Fruit fly (Drosophila melanogaster) whole organism, embryonic: ENCODE data around the gene CG33932.

Experiments
- B-H1 ChIP-seq: fragments of 200-800 bp; sonication (Bioruptor generic); IDR thresholded peaks from 3 replicates; pipeline ENCODE4 v1.3.6; 2022; ENCODE audit warnings: missing biosample characterization, missing genetic modification characterization
- B-H2 ChIP-seq: fragments of 200-800 bp; sonication (Bioruptor generic); optimal IDR thresholded peaks from 2 replicates; lab custom pipeline; 2018; ENCODE audit warnings: missing biosample characterization, mild to moderate bottlenecking, missing genetic modification characterization
- CG10543 ChIP-seq: fragments of 200-800 bp; sonication (Bioruptor generic); optimal IDR thresholded peaks from 3 replicates; lab custom pipeline; 2017; ENCODE audit warnings: missing biosample characterization, mild to moderate bottlenecking, missing genetic modification characterization, moderate library complexity
- CG11723 ChIP-seq: fragments of 200-800 bp; sonication (Bioruptor generic); optimal IDR thresholded peaks from 2 replicates; lab custom pipeline; 2017; ENCODE audit warnings: missing biosample characterization, mild to moderate bottlenecking, missing genetic modification characterization
- CG12299 ChIP-seq: fragments of 200-800 bp; sonication (Bioruptor generic); optimal IDR thresholded peaks from 2 replicates; lab custom pipeline; 2018; ENCODE audit warnings: missing biosample characterization, mild to moderate bottlenecking, missing genetic modification characterization
- CG13624 ChIP-seq: fragments of 200-800 bp; sonication (Bioruptor generic); optimal IDR thresholded peaks from 2 replicates; lab custom pipeline; 2016; ENCODE audit warnings: missing biosample characterization, missing genetic modification characterization
- CG13775 ChIP-seq: fragments of 200-800 bp; sonication (Bioruptor generic); optimal IDR thresholded peaks from 3 replicates; lab custom pipeline; 2017; ENCODE audit warnings: missing biosample characterization, mild to moderate bottlenecking, missing genetic modification characterization
- CG1603 ChIP-seq: fragments of 200-800 bp; sonication (Bioruptor generic); optimal IDR thresholded peaks from 2 replicates; lab custom pipeline; 2019; ENCODE audit warnings: missing biosample characterization, mild to moderate bottlenecking, missing genetic modification characterization, moderate library complexity
- CG16779 ChIP-seq: fragments of 200-800 bp; sonication (Bioruptor generic); IDR thresholded peaks from 2 replicates; pipeline ENCODE4 v1.3.6; 2022; ENCODE audit warnings: missing biosample characterization, missing genetic modification characterization
- CG18011 ChIP-seq: fragments of 200-800 bp; sonication (Bioruptor generic); optimal IDR thresholded peaks from 2 replicates; lab custom pipeline; 2017; ENCODE audit warnings: missing biosample characterization, missing genetic modification characterization, mild to moderate bottlenecking, moderate library complexity, missing genotype
- CG1832 ChIP-seq: fragments of 200-800 bp; sonication (Bioruptor generic); optimal IDR thresholded peaks from 2 replicates; lab custom pipeline; 2017; ENCODE audit warnings: missing biosample characterization, mild to moderate bottlenecking, missing genetic modification characterization, inconsistent platforms
- CG2120 ChIP-seq: fragments of 200-800 bp; sonication (Bioruptor generic); optimal IDR thresholded peaks from 3 replicates; lab custom pipeline; 2016; ENCODE audit warnings: missing biosample characterization, missing genetic modification characterization
- CG32532 ChIP-seq: fragments of 200-800 bp; sonication (Bioruptor generic); IDR thresholded peaks from 2 replicates; pipeline ENCODE4 v1.3.6; 2022; ENCODE audit warnings: missing biosample characterization, missing genetic modification characterization
- CG34422 ChIP-seq: fragments of 200-800 bp; sonication (Bioruptor generic); IDR thresholded peaks from 3 replicates; pipeline ENCODE4 v1.3.6; 2022; ENCODE audit warnings: missing biosample characterization, missing genetic modification characterization
- CG4328 ChIP-seq: fragments of 200-800 bp; sonication (Bioruptor generic); optimal IDR thresholded peaks from 3 replicates; lab custom pipeline; 2017; ENCODE audit warnings: missing biosample characterization, missing genetic modification reagents, missing genetic modification characterization
- CG4617 ChIP-seq: fragments of 200-800 bp; sonication (Bioruptor generic); optimal IDR thresholded peaks from 3 replicates; lab custom pipeline; 2016; ENCODE audit warnings: missing biosample characterization, missing genetic modification characterization, borderline replicate concordance
- CG6254 ChIP-seq: fragments of 200-800 bp; sonication (Bioruptor generic); optimal IDR thresholded peaks from 3 replicates; lab custom pipeline; 2017; ENCODE audit warnings: mild to moderate bottlenecking, missing biosample characterization, missing genetic modification reagents, missing genetic modification characterization
- CG6765 ChIP-seq: fragments of 200-800 bp; sonication (Bioruptor generic); optimal IDR thresholded peaks from 3 replicates; lab custom pipeline; 2017; ENCODE audit warnings: missing biosample characterization, mild to moderate bottlenecking, missing genetic modification characterization
- CG7372 ChIP-seq: fragments of 200-800 bp; sonication (Bioruptor generic); IDR thresholded peaks from 2 replicates; pipeline ENCODE4 v1.3.6; 2022; ENCODE audit warnings: missing biosample characterization, missing genetic modification characterization
- CG8359 ChIP-seq: fragments of 200-800 bp; sonication (Bioruptor generic); optimal IDR thresholded peaks from 2 replicates; lab custom pipeline; 2017; ENCODE audit warnings: missing biosample characterization, mild to moderate bottlenecking, missing genetic modification characterization, borderline replicate concordance
- CG9609 ChIP-seq: fragments of 200-800 bp; sonication (Bioruptor generic); optimal IDR thresholded peaks from 3 replicates; lab custom pipeline; 2016; ENCODE audit warnings: missing biosample characterization, missing genetic modification characterization
- CG9797 ChIP-seq: fragments of 200-800 bp; sonication (Bioruptor generic); optimal IDR thresholded peaks from 3 replicates; lab custom pipeline; 2018; ENCODE audit warnings: missing biosample characterization, mild to moderate bottlenecking, missing genetic modification characterization
- Dad ChIP-seq: fragments of 200-800 bp; sonication (Bioruptor generic); optimal IDR thresholded peaks from 3 replicates; lab custom pipeline; 2016; ENCODE audit warnings: missing biosample characterization, missing genetic modification characterization
- Deaf1 ChIP-seq: fragments of 200-800 bp; optimal IDR thresholded peaks from 3 replicates; lab custom pipeline; 2019; ENCODE audit warnings: missing biosample characterization, mild to moderate bottlenecking, missing genetic modification characterization, moderate library complexity
- Dip2 ChIP-seq: fragments of 200-800 bp; sonication (Bioruptor generic); IDR thresholded peaks from 2 replicates; pipeline ENCODE4 v1.3.6; 2022; ENCODE audit warnings: missing biosample characterization, missing genetic modification characterization
- GATAe ChIP-seq: fragments of 200-800 bp; sonication (Bioruptor generic); conservative IDR thresholded peaks from 2 replicates; pipeline ENCODE4 v1.3.6; 2022; ENCODE audit warnings: missing biosample characterization, missing genetic modification characterization
- Hmx ChIP-seq: fragments of 200-800 bp; sonication (Bioruptor generic); optimal IDR thresholded peaks from 2 replicates; lab custom pipeline; 2016; ENCODE audit warnings: missing biosample characterization, missing genetic modification characterization
- Hsf ChIP-seq: fragments of 200-800 bp; sonication (Bioruptor generic); optimal IDR thresholded peaks from 3 replicates; lab custom pipeline; 2016; ENCODE audit warnings: missing biosample characterization, missing genetic modification characterization
- Jarid2 ChIP-seq: fragments of 200-800 bp; sonication (Bioruptor generic); optimal IDR thresholded peaks from 3 replicates; lab custom pipeline; 2017; ENCODE audit warnings: mild to moderate bottlenecking, missing biosample characterization, missing genetic modification reagents, missing genetic modification characterization
- MESR4 ChIP-seq: fragments of 200-800 bp; sonication (Bioruptor generic); optimal IDR thresholded peaks from 2 replicates; lab custom pipeline; 2018; ENCODE audit warnings: missing biosample characterization, mild to moderate bottlenecking, missing genetic modification characterization, moderate library complexity
- Mrtf ChIP-seq: fragments of 200-800 bp; sonication (Bioruptor generic); IDR thresholded peaks from 3 replicates; pipeline ENCODE4 v1.3.6; 2022; ENCODE audit warnings: missing biosample characterization, missing genetic modification characterization
- PHDP ChIP-seq: fragments of 200-800 bp; sonication (Bioruptor generic); optimal IDR thresholded peaks from 3 replicates; lab custom pipeline; 2018; ENCODE audit warnings: missing biosample characterization, mild to moderate bottlenecking, missing genetic modification characterization, moderate library complexity
- Sox102F ChIP-seq: fragments of 200-800 bp; sonication (Bioruptor generic); optimal IDR thresholded peaks from 2 replicates; lab custom pipeline; 2018; ENCODE audit warnings: missing biosample characterization, mild to moderate bottlenecking, missing genetic modification characterization, moderate library complexity
- ap ChIP-seq: fragments of 200-800 bp; sonication (Bioruptor generic); IDR thresholded peaks from 2 replicates; pipeline ENCODE4 v1.3.6; 2022; ENCODE audit warnings: missing biosample characterization, missing genetic modification characterization
- cg ChIP-seq: fragments of 200-800 bp; sonication (Bioruptor generic); optimal IDR thresholded peaks from 3 replicates; lab custom pipeline; 2019; ENCODE audit warnings: missing biosample characterization, mild to moderate bottlenecking, missing genetic modification characterization, moderate library complexity
- crc ChIP-seq: fragments of 200-800 bp; sonication (Bioruptor generic); optimal IDR thresholded peaks from 2 replicates; lab custom pipeline; 2016; ENCODE audit warnings: missing biosample characterization, missing genetic modification characterization
- dmrt99B ChIP-seq: fragments of 200-800 bp; sonication (Bioruptor generic); optimal IDR thresholded peaks from 2 replicates; lab custom pipeline; 2018; ENCODE audit warnings: missing biosample characterization, mild to moderate bottlenecking, missing genetic modification characterization, moderate library complexity
- eyg ChIP-seq: fragments of 200-800 bp; sonication (Bioruptor generic); optimal IDR thresholded peaks from 3 replicates; lab custom pipeline; 2016; ENCODE audit warnings: missing biosample characterization, missing genetic modification characterization
- gcm ChIP-seq: fragments of 200-800 bp; sonication (Bioruptor generic); optimal IDR thresholded peaks from 2 replicates; lab custom pipeline; 2019; ENCODE audit warnings: missing biosample characterization, mild to moderate bottlenecking, missing genetic modification characterization, moderate library complexity
- h ChIP-seq: fragments of >200 bp; optimal IDR thresholded peaks from 2 replicates; lab custom pipeline; 2017
- her ChIP-seq: fragments of 200-800 bp; sonication (Bioruptor generic); optimal IDR thresholded peaks from 2 replicates; lab custom pipeline; 2016; ENCODE audit warnings: missing biosample characterization, missing genetic modification characterization
- lab ChIP-seq: fragments of 200-800 bp; sonication (Bioruptor generic); optimal IDR thresholded peaks from 3 replicates; lab custom pipeline; 2017; ENCODE audit warnings: missing biosample characterization, missing genetic modification characterization, mild to moderate bottlenecking, moderate library complexity, missing genetic modification reagents
- lola ChIP-seq, 3 experiments: fragments of >200 bp in 2 of 3; fragments of 200-800 bp in 1 of 3; sonication (Bioruptor generic) in 1 of 3; optimal IDR thresholded peaks; 2 replicates each; lab custom pipeline; 2017 to 2019; ENCODE audit warnings: missing biosample characterization in 3 of 3, missing genetic modification characterization in 3 of 3, mild to moderate bottlenecking in 1 of 3, moderate library complexity in 1 of 3
- p53 ChIP-seq: fragments of 200-800 bp; sonication (Bioruptor generic); optimal IDR thresholded peaks from 2 replicates; lab custom pipeline; 2016; ENCODE audit warnings: missing biosample characterization, missing genetic modification characterization
- peb ChIP-seq: fragments of 200-800 bp; sonication (Bioruptor generic); IDR thresholded peaks from 2 replicates; pipeline ENCODE4 v1.3.6; 2022; ENCODE audit warnings: missing biosample characterization, missing genetic modification characterization
- psq ChIP-seq: fragments of 200-800 bp; sonication (Bioruptor generic); optimal IDR thresholded peaks from 2 replicates; lab custom pipeline; 2017; ENCODE audit warnings: missing biosample characterization, missing genetic modification characterization
- rib ChIP-seq: fragments of 200-800 bp; sonication (Bioruptor generic); IDR thresholded peaks from 2 replicates; pipeline ENCODE4 v1.3.6; 2022; ENCODE audit warnings: missing biosample characterization, missing genetic modification characterization
- run ChIP-seq: fragments of 200-800 bp; sonication (Bioruptor generic); optimal IDR thresholded peaks from 3 replicates; lab custom pipeline; 2018; ENCODE audit warnings: missing biosample characterization, mild to moderate bottlenecking, missing genetic modification characterization
- stwl ChIP-seq: fragments of 200-800 bp; sonication (Bioruptor generic); optimal IDR thresholded peaks from 3 replicates; lab custom pipeline; 2018; ENCODE audit warnings: missing biosample characterization, mild to moderate bottlenecking, missing genetic modification characterization, moderate library complexity
- sug ChIP-seq: fragments of 200-800 bp; optimal IDR thresholded peaks from 2 replicates; lab custom pipeline; 2019; ENCODE audit warnings: missing biosample characterization, mild to moderate bottlenecking, missing genetic modification characterization, moderate library complexity
- trem ChIP-seq: fragments of 200-800 bp; optimal IDR thresholded peaks from 3 replicates; lab custom pipeline; 2019; ENCODE audit warnings: missing biosample characterization, mild to moderate bottlenecking, missing genetic modification characterization, moderate library complexity
- tup ChIP-seq: fragments of 200-800 bp; sonication (Bioruptor generic); optimal IDR thresholded peaks from 2 replicates; lab custom pipeline; 2016; ENCODE audit warnings: missing biosample characterization, mild to moderate bottlenecking, missing genetic modification characterization, moderate library complexity

The CG33932 gene

dm6 chrX:19704083-19704482 lies 40.1 kb upstream of the CG33932 start, which contains the start of the genes CG14230 and CG14232 (continued):
- TF ChIP-seq CG10543 (GFP tag; lab: Kevin White, UChicago): no peak
- peak; percentile 71 for TF ChIP-seq CG4617
- TF ChIP-seq CG1603 (tag; lab: Kevin White, UChicago): peak; percentile 71
- TF ChIP-seq B-H1 (GFP tag; lab: Robert Waterston, UW): no peak
- no peak for TF ChIP-seq Sox102F (GFP tag; lab: Kevin White, UChicago)
- no peak for TF ChIP-seq CG13624 (GFP tag; lab: Kevin White, UChicago)
- TF ChIP-seq CG11723 (GFP tag; lab: Kevin White, UChicago): no peak
- TF ChIP-seq h (lab: Kevin White, UChicago): no peak
- no peak for TF ChIP-seq Dad (GFP tag; lab: Kevin White, UChicago)
- no peak for TF ChIP-seq cg (GFP tag; lab: Kevin White, UChicago)
- no peak for TF ChIP-seq her (GFP tag; lab: Kevin White, UChicago)
- TF ChIP-seq tup: no peak
- no peak for TF ChIP-seq dmrt99B (tag; lab: Kevin White, UChicago)
- no peak for TF ChIP-seq CG32532 (GFP tag; lab: Robert Waterston, UW)
- no peak for TF ChIP-seq Jarid2 (GFP tag; lab: Kevin White, UChicago)
- TF ChIP-seq CG34422: no peak
- no peak for TF ChIP-seq run (tag; lab: Kevin White, UChicago)
- TF ChIP-seq Hsf (GFP tag; lab: Kevin White, UChicago): no peak
- TF ChIP-seq crc (GFP tag; lab: Kevin White, UChicago): no peak
- TF ChIP-seq trem: peak; percentile 47
- peak; percentile 73 for TF ChIP-seq MESR4
- no peak for TF ChIP-seq CG18011 (GFP tag; lab: Kevin White, UChicago)
- TF ChIP-seq sug (tag; lab: Kevin White, UChicago): peak; percentile 19
- TF ChIP-seq CG9609 (GFP tag; lab: Kevin White, UChicago): no peak
- TF ChIP-seq psq (GFP tag; lab: Kevin White, UChicago): no peak
- no peak for TF ChIP-seq B-H2 (GFP tag; lab: Kevin White, UChicago)
- no peak for TF ChIP-seq CG7372 (GFP tag; lab: Robert Waterston, UW)
- no peak for TF ChIP-seq GATAe (GFP tag; lab: Robert Waterston, UW)
- peak; percentile 42 for TF ChIP-seq CG2120 (GFP tag; lab: Kevin White, UChicago)
- TF ChIP-seq CG1832: no peak
- no peak for TF ChIP-seq Mrtf (GFP tag; lab: Robert Waterston, UW)
- no peak for TF ChIP-seq ap
- TF ChIP-seq Dip2 (GFP tag; lab: Robert Waterston, UW): no peak
- TF ChIP-seq lola (GFP tag; optimal IDR thresholded peaks at IDR 0.05; lab: Kevin White, UChicago): no peak
- TF ChIP-seq p53 (GFP tag; lab: Kevin White, UChicago): no peak
- peak; percentile 5 for TF ChIP-seq PHDP (tag; lab: Kevin White, UChicago)
- TF ChIP-seq Hmx: no peak
- no peak for TF ChIP-seq gcm
- TF ChIP-seq CG12299: no peak
- TF ChIP-seq CG8359 (GFP tag; lab: Kevin White, UChicago): no peak
- no peak for TF ChIP-seq Deaf1 (tag; lab: Kevin White, UChicago)
- no peak for TF ChIP-seq lab (GFP tag; lab: Kevin White, UChicago)
- no peak for TF ChIP-seq CG13775
- no peak for TF ChIP-seq peb (GFP tag; lab: Robert Waterston, UW)
- TF ChIP-seq CG6765 (GFP tag; lab: Kevin White, UChicago): no peak
- TF ChIP-seq rib (GFP tag; lab: Robert Waterston, UW): no peak
- TF ChIP-seq CG16779 (GFP tag; lab: Robert Waterston, UW): no peak
- no peak for TF ChIP-seq CG4328
- TF ChIP-seq CG9797 (GFP tag; lab: Kevin White, UChicago): peak; percentile 81
- peak; percentile 89 for TF ChIP-seq stwl
- TF ChIP-seq eyg (GFP tag; lab: Kevin White, UChicago): no peak
- no peak for TF ChIP-seq CG6254
